Fruit fly (Drosophila melanogaster) whole organism: ENCODE data around the gene CG32631.

Experiments
- CG8478 ChIP-seq: fragments of >200 bp; optimal IDR thresholded peaks from 2 replicates; lab custom pipeline; 2018; ENCODE audit warnings: inconsistent platforms
- Dll ChIP-seq: fragments of >200 bp; optimal IDR thresholded peaks from 2 replicates; lab custom pipeline; 2017
- EcR ChIP-seq, 2 experiments: fragments of >200 bp; optimal IDR thresholded peaks; 2 replicates each; lab custom pipeline; 2017; ENCODE audit warnings: missing biosample characterization in 2 of 2, missing genetic modification characterization in 2 of 2, missing genetic modification reagents in 2 of 2
- pan ChIP-seq: fragments of >200 bp; optimal IDR thresholded peaks from 2 replicates; lab custom pipeline; 2017
- psq ChIP-seq: fragments of >200 bp; optimal IDR thresholded peaks from 2 replicates; lab custom pipeline; 2017
- usp ChIP-seq: fragments of >200 bp; optimal IDR thresholded peaks from 2 replicates; lab custom pipeline; 2017; ENCODE audit warnings: missing biosample characterization, missing genetic modification characterization, mixed read lengths

dm6 chrX:13563483-13564443 is 7.5 kb downstream of the CG32631 start, which contains the start of the genes CG46311 and Tpst:
- TF ChIP-seq usp (no peak), EcR (GFP tag; optimal IDR thresholded peaks at IDR 0.05; lab: Kevin White, UChicago) (no peak), psq (lab: Kevin White, UChicago) (no peak), CG8478 (lab: Kevin White, UChicago) (no peak), pan (lab: Kevin White, UChicago) (no peak), Dll (lab: Kevin White, UChicago) (no peak)
